Worm (Caenorhabditis elegans) whole organism, L4 larva: ENCODE results near the gene tmem-145.

Experiments
- ceh-82 ChIP-seq: sonication (generic microtip); optimal IDR thresholded peaks from 2 replicates; lab custom pipeline; 2017; ENCODE audit warnings: missing biosample characterization, missing genetic modification characterization
- hlh-30 ChIP-seq: sonication (generic microtip); optimal IDR thresholded peaks from 2 replicates; lab custom pipeline; 2017; ENCODE audit warnings: antibody characterized with exemption, mild to moderate bottlenecking, missing genetic modification characterization, missing compliant biosample characterization; ENCODE audit not compliant: insufficient read depth
- nhr-102 ChIP-seq: sonication (generic microtip); optimal IDR thresholded peaks from 2 replicates; lab custom pipeline; 2016; ENCODE audit warnings: mild to moderate bottlenecking, missing genetic modification characterization, moderate library complexity, missing compliant biosample characterization
- nhr-28 ChIP-seq: fragments of 150-350 bp; optimal IDR thresholded peaks from 2 replicates; lab custom pipeline; 2014; ENCODE audit warnings: missing biosample characterization, missing genetic modification characterization
- pqm-1 ChIP-seq: sonication (generic microtip); optimal IDR thresholded peaks from 2 replicates; lab custom pipeline; 2017; ENCODE audit warnings: missing biosample characterization, missing genetic modification characterization
- zfp-2 ChIP-seq: sonication (generic microtip); optimal IDR thresholded peaks from 2 replicates; lab custom pipeline; 2016; ENCODE audit warnings: mild to moderate bottlenecking, missing genetic modification characterization, missing compliant biosample characterization

DNA sequence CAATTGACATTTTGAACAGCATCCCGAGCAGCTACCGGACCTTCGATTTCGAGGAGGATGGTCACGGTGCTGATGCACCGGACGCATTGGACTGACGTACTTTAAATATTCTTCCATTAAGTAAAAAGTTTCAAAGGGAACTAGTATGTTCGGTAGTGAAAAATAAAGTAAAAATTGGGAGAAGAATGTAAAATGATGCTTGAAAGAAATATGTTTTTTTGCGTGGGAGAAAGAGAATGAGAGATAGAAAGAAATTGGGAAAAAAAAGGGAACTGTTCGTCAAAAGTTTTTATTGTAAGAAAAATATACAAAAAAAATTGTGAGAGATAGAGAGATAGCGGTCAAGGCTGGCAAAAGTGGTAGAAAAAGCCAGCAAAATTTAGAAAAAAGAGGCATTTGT, 39.7 kb downstream of the tmem-145 start, which contains the start of gene tsp-20:
- TF ChIP-seq hlh-30 (tag; lab: Kevin White, UChicago) (no peak), nhr-102 (no peak), nhr-28 (tag; lab: Kevin White, UChicago) (no peak), pqm-1 (tag; lab: Kevin White, UChicago) (no peak), ceh-82 (tag; lab: Kevin White, UChicago) (no peak), zfp-2 (tag; lab: Kevin White, UChicago) (no peak)
